Fruit fly (Drosophila melanogaster) whole organism, embryonic: ENCODE results near the gene dlt.

Source experiments
- CG10147 ChIP-seq: fragments of 200-800 bp; sonication (Bioruptor generic); optimal IDR thresholded peaks from 2 replicates; lab custom pipeline; 2019; ENCODE audit warnings: missing biosample characterization, mild to moderate bottlenecking, missing genetic modification characterization, moderate library complexity
- CG10267 ChIP-seq: fragments of 200-800 bp; sonication (Bioruptor generic); optimal IDR thresholded peaks from 2 replicates; lab custom pipeline; 2018; ENCODE audit warnings: missing biosample characterization, mild to moderate bottlenecking, missing genetic modification characterization, moderate library complexity
- CG18011 ChIP-seq: fragments of 200-800 bp; sonication (Bioruptor generic); optimal IDR thresholded peaks from 2 replicates; lab custom pipeline; 2017; ENCODE audit warnings: missing biosample characterization, missing genetic modification characterization, mild to moderate bottlenecking, moderate library complexity, missing genotype
- CG6175 ChIP-seq: fragments of 200-800 bp; sonication (Bioruptor generic); IDR thresholded peaks from 3 replicates; pipeline ENCODE4 v1.3.6; 2022; ENCODE audit warnings: missing biosample characterization, missing genetic modification characterization
- D19B ChIP-seq: fragments of 200-800 bp; sonication (Bioruptor generic); optimal IDR thresholded peaks from 2 replicates; lab custom pipeline; 2017; ENCODE audit warnings: missing biosample characterization, mild to moderate bottlenecking, missing genetic modification characterization
- Hmr ChIP-seq: fragments of 200-800 bp; sonication (Bioruptor generic); optimal IDR thresholded peaks from 3 replicates; lab custom pipeline; 2017; ENCODE audit warnings: mild to moderate bottlenecking, missing biosample characterization, missing genetic modification reagents, missing genetic modification characterization
- ara ChIP-seq: fragments of 200-800 bp; sonication (Bioruptor generic); IDR thresholded peaks from 2 replicates; pipeline ENCODE4 v1.3.6; 2022; ENCODE audit warnings: missing biosample characterization, missing genetic modification characterization
- cad ChIP-seq: fragments of >200 bp; optimal IDR thresholded peaks from 2 replicates; lab custom pipeline; 2017; ENCODE audit warnings: missing biosample characterization, missing genetic modification characterization
- fru ChIP-seq: fragments of >200 bp; optimal IDR thresholded peaks from 2 replicates; lab custom pipeline; 2017
- ken ChIP-seq: fragments of 200-800 bp; sonication (Bioruptor generic); IDR thresholded peaks from 3 replicates; pipeline ENCODE4 v1.3.6; 2022; ENCODE audit warnings: missing biosample characterization, missing genetic modification characterization
- oc ChIP-seq: fragments of 200-800 bp; sonication (Bioruptor generic); optimal IDR thresholded peaks from 2 replicates; lab custom pipeline; 2018; ENCODE audit warnings: missing biosample characterization, mild to moderate bottlenecking, missing genetic modification characterization, moderate library complexity

DNA sequence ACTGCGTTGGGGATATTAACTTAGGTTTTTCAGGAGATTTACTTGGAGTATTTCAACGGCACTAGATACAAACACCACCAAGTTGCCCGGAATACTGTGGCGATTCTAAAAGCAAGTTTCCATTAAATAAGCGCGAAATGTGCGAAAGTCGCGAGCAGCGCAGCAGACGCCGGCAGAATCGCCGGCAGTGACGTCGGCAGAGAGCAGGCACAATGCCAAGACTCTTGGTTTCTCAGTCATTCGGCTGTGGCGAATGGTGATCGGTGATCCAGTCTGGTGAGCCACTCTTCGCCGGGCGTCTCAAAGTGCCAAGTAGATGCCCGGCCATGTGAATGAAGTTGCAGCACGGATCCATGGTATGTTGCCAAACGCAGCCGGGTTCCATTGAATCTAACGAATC, 39.9 kb upstream of the dlt start, which contains the start of gene Cpr62Bb:
- no peak for TF ChIP-seq Hmr (GFP tag; lab: Kevin White, UChicago)
- no peak for TF ChIP-seq CG6175 (GFP tag; lab: Robert Waterston, UW)
- no peak for TF ChIP-seq ara (GFP tag; lab: Robert Waterston, UW)
- no peak for TF ChIP-seq oc (tag; lab: Kevin White, UChicago)
- TF ChIP-seq CG18011 (GFP tag; lab: Kevin White, UChicago) = no peak
- TF ChIP-seq CG10147 (GFP tag; lab: Kevin White, UChicago) = no peak
- TF ChIP-seq cad = no peak
- no peak for TF ChIP-seq fru (lab: Kevin White, UChicago)
- no peak for TF ChIP-seq CG10267 (tag; lab: Kevin White, UChicago)
- no peak for TF ChIP-seq ken (GFP tag; lab: Robert Waterston, UW)
- no peak for TF ChIP-seq D19B (GFP tag; lab: Kevin White, UChicago)
